Worm (Caenorhabditis elegans) whole organism, L2 larva: ENCODE measurements around the gene ZK488.5.

Source experiments
- alr-1 ChIP-seq: fragments of 150-350 bp; optimal IDR thresholded peaks from 2 replicates; lab custom pipeline; 2014; ENCODE audit warnings: missing biosample characterization, missing genetic modification characterization
- aly-2 ChIP-seq: fragments of 150-350 bp; optimal IDR thresholded peaks from 2 replicates; lab custom pipeline; 2014; ENCODE audit warnings: missing biosample characterization, missing genetic modification characterization
- crh-2 ChIP-seq: sonication (generic microtip); optimal IDR thresholded peaks from 2 replicates; lab custom pipeline; 2017; ENCODE audit warnings: missing biosample characterization, missing genetic modification characterization
- lin-13 ChIP-seq: fragments of 150-350 bp; optimal IDR thresholded peaks from 2 replicates; lab custom pipeline; 2014; ENCODE audit warnings: missing biosample characterization, missing genetic modification reagents, missing genetic modification characterization
- mdl-1 ChIP-seq, 2 experiments: fragments of 150-350 bp in 1 of 2; sonication (generic microtip) in 1 of 2; optimal IDR thresholded peaks; 2 replicates each; lab custom pipeline; 2017; ENCODE audit warnings: missing biosample characterization in 2 of 2, missing genetic modification characterization in 2 of 2
- sma-9 ChIP-seq, 2 experiments: fragments of 150-350 bp in 1 of 2; sonication (generic microtip) in 1 of 2; optimal IDR thresholded peaks; 2 replicates each; lab custom pipeline; 2014 to 2016; ENCODE audit warnings: missing genetic modification characterization in 2 of 2, mild to moderate bottlenecking in 1 of 2, missing biosample characterization in 1 of 2, missing compliant biosample characterization in 1 of 2, missing genetic modification reagents in 1 of 2, moderate library complexity in 1 of 2
- snpc-4 ChIP-seq: fragments of 150-350 bp; optimal IDR thresholded peaks from 2 replicates; lab custom pipeline; 2014; ENCODE audit warnings: missing biosample characterization, missing genetic modification characterization

DNA sequence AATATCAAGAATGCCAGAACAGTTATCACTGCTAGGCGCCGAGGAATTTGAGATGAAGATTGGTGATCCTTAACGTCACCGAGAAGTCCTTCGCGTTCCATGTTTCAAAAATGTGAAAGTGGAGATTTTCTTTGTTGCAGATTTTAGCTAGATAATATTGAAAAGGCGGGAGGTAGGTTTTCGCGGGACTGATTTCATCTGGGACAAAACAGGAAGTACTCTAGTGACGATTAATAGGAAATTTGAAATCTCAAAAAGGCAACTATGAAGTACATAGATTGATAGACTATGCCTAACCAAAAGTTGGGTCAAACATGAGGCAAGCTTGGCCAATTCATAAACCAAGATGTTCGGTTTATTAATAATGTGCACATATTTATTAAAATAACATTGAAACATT is 40.0 kb upstream of the ZK488.5 start, which contains the start of gene C14C6.8:
- no peak for TF ChIP-seq snpc-4 (tag; lab: Kevin White, UChicago)
- TF ChIP-seq alr-1 (tag; lab: Kevin White, UChicago): no peak
- TF ChIP-seq crh-2: no peak
- no peak for TF ChIP-seq sma-9 (GFP tag; optimal IDR thresholded peaks at IDR 0.05; lab: Kevin White, UChicago)
- no peak for TF ChIP-seq sma-9 (tag; optimal IDR thresholded peaks at IDR 0.05; lab: Kevin White, UChicago)
- TF ChIP-seq lin-13: no peak
- no peak for TF ChIP-seq mdl-1 (tag; optimal IDR thresholded peaks at IDR 0.05; lab: Kevin White, UChicago)
- TF ChIP-seq aly-2: no peak
